Fruit fly (Drosophila melanogaster) S2 (cell line): ENCODE measurements around the gene CG33090.

Experiments used
- CG8478 ChIP-seq: fragments of >200 bp; optimal IDR thresholded peaks from 2 replicates; lab custom pipeline; 2018
- CTCF ChIP-seq, 2 experiments: fragments of >200 bp; optimal IDR thresholded peaks; 2 replicates each; lab custom pipeline; 2018

Gene CG33090

dm6 chr2L:14367274-14367669 is 33.3 kb downstream of the CG33090 start:
- no peak for TF ChIP-seq CG8478 (lab: Kevin White, UChicago)
- TF ChIP-seq CTCF (optimal IDR thresholded peaks at IDR 0.05; lab: Kevin White, UChicago): no peak

- TF ChIP-seq CG8478 (lab: Kevin White, UChicago) (no peak), CTCF (optimal IDR thresholded peaks at IDR 0.05; lab: Kevin White, UChicago) (no peak)
Observed at dm6 chr2L:14368833-14369232, 34.9 kb downstream of the CG33090 start.

- TF ChIP-seq CTCF (optimal IDR thresholded peaks at IDR 0.05; lab: Kevin White, UChicago) (no peak), CG8478 (lab: Kevin White, UChicago) (no peak)
Observed at dm6 chr2L:14369933-14370776, 36.2 kb downstream of the CG33090 start.

- no peak for TF ChIP-seq CTCF (optimal IDR thresholded peaks at IDR 0.05; lab: Kevin White, UChicago)
- TF ChIP-seq CG8478 (lab: Kevin White, UChicago): no peak
Observed at dm6 chr2L:14370777-14371096, 36.8 kb downstream of the CG33090 start.

dm6 chr2L:14372254-14372717 is 38.3 kb downstream of the CG33090 start:
- TF ChIP-seq CTCF (optimal IDR thresholded peaks at IDR 0.05; lab: Kevin White, UChicago) (no peak), CG8478 (lab: Kevin White, UChicago) (no peak)

- TF ChIP-seq CG8478 (lab: Kevin White, UChicago) (no peak), CTCF (optimal IDR thresholded peaks at IDR 0.05; lab: Kevin White, UChicago) (no peak)
Observed at dm6 chr2L:14373250-14373649, 39.3 kb downstream of the CG33090 start.

- TF ChIP-seq CTCF (optimal IDR thresholded peaks at IDR 0.05; lab: Kevin White, UChicago) (no peak), CG8478 (lab: Kevin White, UChicago) (no peak)
Observed at dm6 chr2L:14374024-14374423, 40.1 kb downstream of the CG33090 start.

dm6 chr2L:14376484-14377254 is 42.7 kb downstream of the CG33090 start:
- no peak for TF ChIP-seq CG8478 (lab: Kevin White, UChicago)
- no peak for TF ChIP-seq CTCF (optimal IDR thresholded peaks at IDR 0.05; lab: Kevin White, UChicago)

- TF ChIP-seq CTCF (optimal IDR thresholded peaks at IDR 0.05; lab: Kevin White, UChicago) (no peak), CG8478 (lab: Kevin White, UChicago) (no peak)
Observed at dm6 chr2L:14381072-14381471, 47.1 kb downstream of the CG33090 start, which contains the start of gene ppk. Gene ppk, minus strand, starts transcription at chr2L:14381172.

dm6 chr2L:14381881-14382280 is 47.9 kb downstream of the CG33090 start:
- TF ChIP-seq CG8478 (lab: Kevin White, UChicago) (no peak), CTCF (optimal IDR thresholded peaks at IDR 0.05; lab: Kevin White, UChicago) (no peak)

- TF ChIP-seq CTCF (optimal IDR thresholded peaks at IDR 0.05; lab: Kevin White, UChicago) (no peak), CG8478 (lab: Kevin White, UChicago) (no peak)
Observed at dm6 chr2L:14386522-14386921, 52.6 kb downstream of the CG33090 start.

- no peak for TF ChIP-seq CTCF (optimal IDR thresholded peaks at IDR 0.05; lab: Kevin White, UChicago)
- no peak for TF ChIP-seq CG8478 (lab: Kevin White, UChicago)
Observed at dm6 chr2L:14388448-14388847, 54.5 kb downstream of the CG33090 start.

- TF ChIP-seq CG8478 (lab: Kevin White, UChicago) (no peak), CTCF (optimal IDR thresholded peaks at IDR 0.05; lab: Kevin White, UChicago) (no peak)
Observed at dm6 chr2L:14393527-14393926, 59.6 kb downstream of the CG33090 start.

- TF ChIP-seq CTCF (optimal IDR thresholded peaks at IDR 0.05; lab: Kevin White, UChicago) (no peak), CG8478 (lab: Kevin White, UChicago) (no peak)
Observed at dm6 chr2L:14394298-14395064, 60.5 kb downstream of the CG33090 start.
